Fruit fly (Drosophila melanogaster) whole organism, prepupa: ENCODE measurements around the gene Hmr.
A peak's percentile ranks its signal among the peaks of the same experiment; 100 is the strongest.

Source experiments
- Blimp-1 ChIP-seq: fragments of 200-800 bp; sonication (Bioruptor generic); optimal IDR thresholded peaks from 3 replicates; lab custom pipeline; 2017; ENCODE audit warnings: missing biosample characterization, missing genetic modification characterization, mild to moderate bottlenecking, moderate library complexity, missing genetic modification reagents
- CG10631 ChIP-seq: fragments of 200-800 bp; sonication (Bioruptor generic); optimal IDR thresholded peaks from 2 replicates; lab custom pipeline; 2016; ENCODE audit warnings: missing biosample characterization, missing genetic modification characterization
- CG10669 ChIP-seq: fragments of 200-800 bp; sonication (Bioruptor generic); optimal IDR thresholded peaks from 3 replicates; lab custom pipeline; 2018; ENCODE audit warnings: missing biosample characterization, mild to moderate bottlenecking, missing genetic modification characterization, moderate library complexity
- CG11294 ChIP-seq: fragments of 200-800 bp; sonication (Bioruptor generic); IDR thresholded peaks from 2 replicates; pipeline ENCODE4 v1.3.6; 2022; ENCODE audit warnings: missing biosample characterization, missing genetic modification characterization
- CG11762 ChIP-seq: fragments of 200-800 bp; sonication (Bioruptor generic); optimal IDR thresholded peaks from 3 replicates; lab custom pipeline; 2016; ENCODE audit warnings: missing biosample characterization, missing genetic modification characterization; ENCODE audit not compliant: insufficient read depth
- CG11902 ChIP-seq: fragments of 200-800 bp; sonication (Bioruptor generic); optimal IDR thresholded peaks from 3 replicates; lab custom pipeline; 2016; ENCODE audit warnings: missing biosample characterization, missing genetic modification characterization
- CG1621 ChIP-seq: fragments of 200-800 bp; sonication (Bioruptor generic); optimal IDR thresholded peaks from 3 replicates; lab custom pipeline; 2018; ENCODE audit warnings: missing biosample characterization, mild to moderate bottlenecking, missing genetic modification characterization
- CG3032 ChIP-seq: fragments of 200-800 bp; optimal IDR thresholded peaks from 2 replicates; lab custom pipeline; 2019; ENCODE audit warnings: missing biosample characterization, mild to moderate bottlenecking, missing genetic modification characterization, moderate library complexity
- CG31627 ChIP-seq: fragments of 200-800 bp; sonication (Bioruptor generic); optimal IDR thresholded peaks from 3 replicates; lab custom pipeline; 2016; ENCODE audit warnings: missing biosample characterization, missing genetic modification characterization
- CG32006 ChIP-seq: fragments of 200-800 bp; sonication (Bioruptor generic); optimal IDR thresholded peaks from 3 replicates; lab custom pipeline; 2017; ENCODE audit warnings: missing biosample characterization, mild to moderate bottlenecking, missing genetic modification characterization
- CG3919 ChIP-seq: fragments of 200-800 bp; sonication (Bioruptor generic); optimal IDR thresholded peaks from 3 replicates; lab custom pipeline; 2016; ENCODE audit warnings: missing biosample characterization, missing genetic modification characterization
- CG4318 ChIP-seq: fragments of 200-800 bp; sonication (Bioruptor generic); optimal IDR thresholded peaks from 3 replicates; lab custom pipeline; 2017; ENCODE audit warnings: missing biosample characterization, mild to moderate bottlenecking, missing genetic modification characterization
- CG6276 ChIP-seq: fragments of 200-800 bp; sonication (Bioruptor generic); optimal IDR thresholded peaks from 2 replicates; lab custom pipeline; 2017; ENCODE audit warnings: missing biosample characterization, mild to moderate bottlenecking, missing genetic modification characterization
- CG6854 ChIP-seq: fragments of 200-800 bp; sonication (Bioruptor generic); optimal IDR thresholded peaks from 2 replicates; lab custom pipeline; 2017; ENCODE audit warnings: missing biosample characterization, mild to moderate bottlenecking, missing genetic modification characterization
- CG7368 ChIP-seq: fragments of 200-800 bp; sonication (Bioruptor generic); optimal IDR thresholded peaks from 3 replicates; lab custom pipeline; 2016; ENCODE audit warnings: missing biosample characterization, missing genetic modification characterization
- CG8119 ChIP-seq: fragments of 200-800 bp; sonication (Bioruptor generic); IDR thresholded peaks from 3 replicates; pipeline ENCODE4 v1.3.6; 2022; ENCODE audit warnings: missing biosample characterization, missing genetic modification characterization
- CG8319 ChIP-seq: fragments of 200-800 bp; sonication (Bioruptor generic); optimal IDR thresholded peaks from 3 replicates; lab custom pipeline; 2016; ENCODE audit warnings: missing biosample characterization, missing genetic modification characterization
- CG8632 ChIP-seq: fragments of 200-800 bp; sonication (Bioruptor generic); optimal IDR thresholded peaks from 3 replicates; lab custom pipeline; 2016; ENCODE audit warnings: missing biosample characterization, missing genetic modification characterization
- Eip75B ChIP-seq: fragments of 200-800 bp; sonication (Bioruptor generic); optimal IDR thresholded peaks from 3 replicates; lab custom pipeline; 2016; ENCODE audit warnings: missing biosample characterization, missing genetic modification characterization
- Eip78C ChIP-seq: fragments of 200-800 bp; sonication (Bioruptor generic); peaks from one replicate; lab custom pipeline; 2016; ENCODE audit warnings: missing biosample characterization, missing genetic modification characterization
- Ets21C ChIP-seq: fragments of 200-800 bp; sonication (Bioruptor generic); optimal IDR thresholded peaks from 3 replicates; lab custom pipeline; 2016; ENCODE audit warnings: missing biosample characterization, missing genetic modification characterization
- Ets96B ChIP-seq: fragments of 200-800 bp; optimal IDR thresholded peaks from 2 replicates; lab custom pipeline; 2019; ENCODE audit warnings: missing biosample characterization, mild to moderate bottlenecking, missing genetic modification characterization, moderate library complexity
- Gug ChIP-seq: fragments of 200-800 bp; sonication (Bioruptor generic); IDR thresholded peaks from 2 replicates; pipeline ENCODE4 v1.3.6; 2022; ENCODE audit warnings: missing biosample characterization, missing genetic modification characterization
- Hr39 ChIP-seq: fragments of 200-800 bp; sonication (Bioruptor generic); optimal IDR thresholded peaks from 2 replicates; lab custom pipeline; 2016; ENCODE audit warnings: missing biosample characterization, missing genetic modification characterization
- Hr4 ChIP-seq: fragments of 200-800 bp; sonication (Bioruptor generic); optimal IDR thresholded peaks from 3 replicates; lab custom pipeline; 2016; ENCODE audit warnings: missing biosample characterization, missing genetic modification characterization
- Lpt ChIP-seq: fragments of 200-800 bp; sonication (Bioruptor generic); optimal IDR thresholded peaks from 3 replicates; lab custom pipeline; 2016; ENCODE audit warnings: missing biosample characterization, missing genetic modification characterization
- Met ChIP-seq: fragments of 200-800 bp; sonication (Bioruptor generic); optimal IDR thresholded peaks from 3 replicates; lab custom pipeline; 2016; ENCODE audit warnings: missing biosample characterization, missing genetic modification characterization
- OdsH ChIP-seq: fragments of 200-800 bp; sonication (Bioruptor generic); optimal IDR thresholded peaks from 3 replicates; lab custom pipeline; 2016; ENCODE audit warnings: missing biosample characterization, missing genetic modification characterization
- Smox ChIP-seq: fragments of 200-800 bp; sonication (Bioruptor generic); optimal IDR thresholded peaks from 3 replicates; lab custom pipeline; 2016; ENCODE audit warnings: missing biosample characterization, missing genetic modification characterization
- Sox102F ChIP-seq: fragments of 200-800 bp; sonication (Bioruptor generic); optimal IDR thresholded peaks from 2 replicates; lab custom pipeline; 2016; ENCODE audit warnings: missing biosample characterization, mild to moderate bottlenecking, missing genetic modification characterization
- Sox15 ChIP-seq: fragments of 200-800 bp; sonication (Bioruptor generic); optimal IDR thresholded peaks from 3 replicates; lab custom pipeline; 2016; ENCODE audit warnings: missing biosample characterization, missing genetic modification characterization
- achi ChIP-seq: fragments of 200-800 bp; sonication (Bioruptor generic); optimal IDR thresholded peaks from 3 replicates; lab custom pipeline; 2016; ENCODE audit warnings: missing biosample characterization, missing genetic modification characterization
- acj6 ChIP-seq: fragments of 200-800 bp; sonication (Bioruptor generic); optimal IDR thresholded peaks from 3 replicates; lab custom pipeline; 2016; ENCODE audit warnings: missing biosample characterization, missing genetic modification characterization
- cyc ChIP-seq: fragments of 200-800 bp; sonication (Bioruptor generic); optimal IDR thresholded peaks from 3 replicates; lab custom pipeline; 2016; ENCODE audit warnings: missing biosample characterization, missing genetic modification characterization
- dac ChIP-seq: fragments of 200-800 bp; sonication (Bioruptor generic); optimal IDR thresholded peaks from 2 replicates; lab custom pipeline; 2017; ENCODE audit warnings: missing biosample characterization, mild to moderate bottlenecking, missing genetic modification characterization
- dsx ChIP-seq: fragments of 200-800 bp; optimal IDR thresholded peaks from 3 replicates; lab custom pipeline; 2019; ENCODE audit warnings: missing biosample characterization, mild to moderate bottlenecking, missing genetic modification characterization, moderate library complexity; ENCODE audit not compliant: poor library complexity, severe bottlenecking
- eg ChIP-seq: fragments of 200-800 bp; sonication (Bioruptor generic); IDR thresholded peaks from 3 replicates; pipeline ENCODE4 v1.3.6; 2022; ENCODE audit warnings: missing biosample characterization, missing genetic modification characterization
- esn ChIP-seq: fragments of 200-800 bp; sonication (Bioruptor generic); optimal IDR thresholded peaks from 2 replicates; lab custom pipeline; 2016; ENCODE audit warnings: missing biosample characterization, mild to moderate bottlenecking, missing genetic modification characterization, moderate library complexity
- fd85E ChIP-seq: fragments of 200-800 bp; sonication (Bioruptor generic); optimal IDR thresholded peaks from 3 replicates; lab custom pipeline; 2016; ENCODE audit warnings: missing biosample characterization, missing genetic modification characterization
- lz ChIP-seq: fragments of 200-800 bp; sonication (Bioruptor generic); optimal IDR thresholded peaks from 3 replicates; lab custom pipeline; 2016; ENCODE audit warnings: missing biosample characterization, missing genetic modification characterization
- net ChIP-seq: fragments of 200-800 bp; sonication (Bioruptor generic); optimal IDR thresholded peaks from 3 replicates; lab custom pipeline; 2016; ENCODE audit warnings: missing biosample characterization, missing genetic modification characterization
- pdm3 ChIP-seq: fragments of 200-800 bp; sonication (Bioruptor generic); optimal IDR thresholded peaks from 3 replicates; lab custom pipeline; 2016; ENCODE audit warnings: missing biosample characterization, missing genetic modification characterization
- ss ChIP-seq, 2 experiments: fragments of 200-800 bp; sonication (Bioruptor generic); optimal IDR thresholded peaks; 2 replicates in 1 of 2; 3 replicates in 1 of 2; lab custom pipeline; 2017 to 2018; ENCODE audit warnings: mild to moderate bottlenecking in 2 of 2, missing biosample characterization in 2 of 2, missing genetic modification characterization in 2 of 2, moderate library complexity in 1 of 2
- svp ChIP-seq: fragments of 200-800 bp; sonication (Bioruptor generic); peaks from one replicate; lab custom pipeline; 2016; ENCODE audit warnings: missing biosample characterization, missing genetic modification characterization
- topi ChIP-seq: fragments of 200-800 bp; sonication (Bioruptor generic); optimal IDR thresholded peaks from 3 replicates; lab custom pipeline; 2016; ENCODE audit warnings: missing biosample characterization, missing genetic modification characterization
- vri ChIP-seq: fragments of 200-800 bp; sonication (Bioruptor generic); optimal IDR thresholded peaks from 3 replicates; lab custom pipeline; 2016; ENCODE audit warnings: missing biosample characterization, mild to moderate bottlenecking, missing genetic modification characterization

Gene Hmr

dm6 chrX:10599318-10599717 is 3.7 kb upstream of the Hmr start:
- TF ChIP-seq svp (GFP tag; lab: Kevin White, UChicago) (peak; percentile 51), vri (no peak)
- TF ChIP-seq, all 60 proteins: peak for 1

DNA sequence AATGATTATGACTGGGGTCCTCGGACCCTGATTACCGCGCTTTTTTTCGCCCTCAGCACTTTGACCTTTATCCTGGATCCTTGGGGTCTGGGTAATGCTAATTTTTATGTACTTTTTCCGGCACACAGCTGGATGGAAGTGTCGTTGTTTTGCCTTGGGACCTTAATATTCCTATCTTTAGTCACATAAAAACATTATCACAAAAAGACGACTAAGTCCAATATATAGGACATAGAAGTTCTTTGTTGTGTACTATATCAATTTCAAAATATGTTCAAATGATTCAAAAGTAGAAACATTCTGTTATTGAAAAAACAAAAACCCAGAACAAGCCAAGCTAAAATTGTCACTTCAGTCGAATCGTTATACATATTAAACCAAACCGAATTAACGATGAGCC is 6.9 kb downstream of the Hmr start, which contains the start of gene Rab9D:
Gene Rab9D, plus strand, starts transcription at position 301 of the 400 bp plus-strand sequence.
- no peak for TF ChIP-seq CG10669 (GFP tag; lab: Kevin White, UChicago)
- TF ChIP-seq CG8319 (GFP tag; lab: Kevin White, UChicago), result no peak
- TF ChIP-seq Sox15, result no peak
- no peak for TF ChIP-seq CG11294 (GFP tag; lab: Robert Waterston, UW)
- no peak for TF ChIP-seq CG32006
- TF ChIP-seq dac (GFP tag; lab: Kevin White, UChicago), result no peak
- TF ChIP-seq Hr4 (GFP tag; lab: Kevin White, UChicago), result no peak
- TF ChIP-seq dsx (GFP tag; lab: Kevin White, UChicago), result no peak
- no peak for TF ChIP-seq vri
- TF ChIP-seq ss (GFP tag; optimal IDR thresholded peaks at IDR 0.05; lab: Kevin White, UChicago), result no peak
- no peak for TF ChIP-seq Met
- no peak for TF ChIP-seq CG4318
- no peak for TF ChIP-seq Smox (GFP tag; lab: Kevin White, UChicago)
- no peak for TF ChIP-seq pdm3
- TF ChIP-seq Ets96B (tag; lab: Kevin White, UChicago), result no peak
- TF ChIP-seq CG6854 (GFP tag; lab: Kevin White, UChicago), result no peak
- no peak for TF ChIP-seq Eip75B
- TF ChIP-seq CG8632 (GFP tag; lab: Kevin White, UChicago), result no peak
- no peak for TF ChIP-seq Ets21C

- TF ChIP-seq svp (GFP tag; lab: Kevin White, UChicago) (peak; percentile 80), achi (GFP tag; lab: Kevin White, UChicago) (peak; percentile 65), CG8632 (GFP tag; lab: Kevin White, UChicago) (peak; percentile 47), dac (GFP tag; lab: Kevin White, UChicago) (peak; percentile 21), CG11902 (peak; percentile 45), CG4318 (no peak), CG3032 (tag; lab: Kevin White, UChicago) (peak; percentile 64), dsx (GFP tag; lab: Kevin White, UChicago) (no peak), topi (peak; percentile 66), net (GFP tag; lab: Kevin White, UChicago) (peak; percentile 71), Hr39 (peak; percentile 70), CG7368 (peak; percentile 53), acj6 (GFP tag; lab: Kevin White, UChicago) (peak; percentile 76), CG6276 (GFP tag; lab: Kevin White, UChicago) (peak; percentile 79), CG11294 (GFP tag; lab: Robert Waterston, UW) (peak; percentile 71), CG32006 (peak; percentile 81), Ets21C (peak; percentile 40), CG10669 (GFP tag; lab: Kevin White, UChicago) (peak; percentile 67), CG11762 (GFP tag; lab: Kevin White, UChicago) (no peak), eg (GFP tag; lab: Robert Waterston, UW) (peak; percentile 84), CG31627 (peak; percentile 63), ss (GFP tag; optimal IDR thresholded peaks at IDR 0.05; lab: Kevin White, UChicago) (peak; percentile 58 to 71), lz (peak; percentile 71), esn (GFP tag; lab: Kevin White, UChicago) (peak; percentile 61), Gug (GFP tag; lab: Robert Waterston, UW) (peak; percentile 81), cyc (peak; percentile 61), CG8119 (GFP tag; lab: Robert Waterston, UW) (peak; percentile 77), Lpt (GFP tag; lab: Kevin White, UChicago) (peak; percentile 26), Hr4 (GFP tag; lab: Kevin White, UChicago) (peak; percentile 79), Sox15 (peak; percentile 40), OdsH (GFP tag; lab: Kevin White, UChicago) (no peak), pdm3 (peak; percentile 77), CG8319 (GFP tag; lab: Kevin White, UChicago) (no peak), Blimp-1 (GFP tag; lab: Kevin White, UChicago) (no peak), fd85E (GFP tag; lab: Kevin White, UChicago) (no peak), Met (no peak), CG3919 (GFP tag; lab: Kevin White, UChicago) (peak; percentile 73), Sox102F (GFP tag; lab: Kevin White, UChicago) (no peak), Eip78C (GFP tag; lab: Kevin White, UChicago) (peak; percentile 93), CG1621 (tag; lab: Kevin White, UChicago) (peak; percentile 45), CG10631 (peak; percentile 67), vri (no peak), Smox (GFP tag; lab: Kevin White, UChicago) (no peak)
Measured at dm6 chrX:10587445-10587844, 8.2 kb downstream of the Hmr start.
